Fruit fly (Drosophila melanogaster): ENCODE measurements around the gene ssp2.
A peak's percentile ranks its signal among the peaks of the same experiment; 100 is the strongest.

- peak; percentile 87 for TF ChIP-seq CG1792 (GFP tag; optimal IDR thresholded peaks at IDR 0.05)
- peak; percentile 12 for TF ChIP-seq Sry-β (GFP tag; optimal IDR thresholded peaks at IDR 0.05)
- TF ChIP-seq CG30403 (GFP tag; optimal IDR thresholded peaks at IDR 0.05), result peak; percentile 93
- TF ChIP-seq CG5180 (GFP tag; optimal IDR thresholded peaks at IDR 0.05), result peak; percentile 81
- TF ChIP-seq CG12659 (GFP tag; optimal IDR thresholded peaks at IDR 0.05), result peak; percentile 96
- TF ChIP-seq mam (GFP tag; optimal IDR thresholded peaks at IDR 0.05), result peak; percentile 89
- TF ChIP-seq CG8388 (GFP tag; optimal IDR thresholded peaks at IDR 0.05), result peak; percentile 73
- 0 out of 2 replicates have a peak, but pooled peaks have one; percentile 50 for TF ChIP-seq ranshi (GFP tag; IDR thresholded peaks at IDR 0.05)
These were observed 26.4 kb upstream of the ssp2 start for dm6 chr3L:13938470-13939150.
